Worm (Caenorhabditis elegans) whole organism, early embryonic: ENCODE measurements around the gene dhs-30.

Experiments used
- ama-1 ChIP-seq: fragments of 150-350 bp; optimal IDR thresholded peaks from 2 replicates; lab custom pipeline; 2014
- ceh-13 ChIP-seq: fragments of 200-800 bp; sonication (Bioruptor generic); optimal IDR thresholded peaks from 2 replicates; lab custom pipeline; 2018; ENCODE audit warnings: mild to moderate bottlenecking, missing genetic modification characterization, missing compliant biosample characterization
- flt-1 ChIP-seq: fragments of 200-800 bp; sonication (Bioruptor generic); IDR thresholded peaks from 2 replicates; pipeline ENCODE4 v1.3.6; 2022; ENCODE audit warnings: missing genetic modification characterization, missing compliant biosample characterization
- hmbx-1 ChIP-seq: sonication (generic microtip); optimal IDR thresholded peaks from 2 replicates; lab custom pipeline; 2016; ENCODE audit warnings: mild to moderate bottlenecking, missing genetic modification characterization, missing compliant biosample characterization
- hmg-4 ChIP-seq: fragments of 200-800 bp; sonication (Bioruptor generic); optimal IDR thresholded peaks from 2 replicates; lab custom pipeline; 2018; ENCODE audit warnings: mild to moderate bottlenecking, missing genetic modification characterization, missing compliant biosample characterization
- pes-1 ChIP-seq: fragments of 200-800 bp; sonication (Bioruptor generic); IDR thresholded peaks from 2 replicates; pipeline ENCODE4 v1.3.6; 2022; ENCODE audit warnings: missing genetic modification reagents, missing genetic modification characterization, missing compliant biosample characterization
- scrt-1 ChIP-seq: fragments of 200-800 bp; sonication (Bioruptor generic); IDR thresholded peaks from 2 replicates; pipeline ENCODE4 v1.3.6; 2022; ENCODE audit warnings: missing genetic modification characterization, missing compliant biosample characterization
- tra-4 ChIP-seq: sonication (generic microtip); optimal IDR thresholded peaks from 2 replicates; lab custom pipeline; 2017; ENCODE audit warnings: missing genetic modification characterization, missing compliant biosample characterization

DNA sequence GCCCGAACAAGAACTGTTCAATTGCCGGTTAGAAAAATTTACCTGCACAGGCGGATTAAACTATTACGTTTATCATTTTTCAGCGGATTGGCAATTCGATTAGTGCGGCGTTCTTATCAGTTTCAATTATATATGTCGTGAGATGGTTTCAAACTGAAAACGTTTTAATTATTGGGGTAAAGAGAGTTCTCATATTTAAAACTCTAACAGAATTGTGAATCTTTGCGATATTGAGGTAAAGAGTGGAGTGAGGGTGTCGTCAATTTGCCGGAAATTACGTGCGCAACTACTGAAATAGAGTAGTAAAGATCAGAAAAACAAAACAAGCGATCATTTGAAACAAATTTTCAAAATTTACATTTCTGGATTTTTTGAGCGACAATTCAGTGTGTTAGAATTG, 5.5 kb downstream of the dhs-30 start, which contains the start of gene T25G12.6:
- TF ChIP-seq scrt-1 (GFP tag; lab: Robert Waterston, UW) (no peak), ceh-13 (no peak), hmbx-1 (tag; lab: Kevin White, UChicago) (no peak), ama-1 (lab: Kevin White, UChicago) (no peak), hmg-4 (GFP tag; lab: Kevin White, UChicago) (no peak), pes-1 (no peak), flt-1 (GFP tag; lab: Robert Waterston, UW) (no peak), tra-4 (tag; lab: Kevin White, UChicago) (no peak)
